Worm (Caenorhabditis elegans) whole organism, mixed stage, embryonic: Measurements from ENCODE around the gene pmp-3.

Experiments used
- M03D4.4 ChIP-seq: sonication (generic microtip); optimal IDR thresholded peaks from 2 replicates; lab custom pipeline; 2017; ENCODE audit warnings: mild to moderate bottlenecking, missing genetic modification characterization, missing compliant biosample characterization
- ceh-39 ChIP-seq: fragments of 150-350 bp; optimal IDR thresholded peaks from 2 replicates; lab custom pipeline; 2014; ENCODE audit warnings: missing biosample characterization, missing genetic modification characterization
- ceh-43 ChIP-seq: fragments of 200-800 bp; sonication (Bioruptor generic); optimal IDR thresholded peaks from 2 replicates; lab custom pipeline; 2018; ENCODE audit warnings: mild to moderate bottlenecking, missing genetic modification characterization, moderate library complexity, missing compliant biosample characterization
- ceh-83 ChIP-seq: fragments of 200-800 bp; sonication (Bioruptor generic); optimal IDR thresholded peaks from 2 replicates; lab custom pipeline; 2018; ENCODE audit warnings: mild to moderate bottlenecking, missing genetic modification characterization, missing compliant biosample characterization
- ces-1 ChIP-seq: fragments of 150-350 bp; optimal IDR thresholded peaks from 2 replicates; lab custom pipeline; 2014; ENCODE audit warnings: missing biosample characterization, missing genetic modification reagents, missing genetic modification characterization
- cnd-1 ChIP-seq: fragments of 200-800 bp; sonication (Bioruptor generic); optimal IDR thresholded peaks from 2 replicates; lab custom pipeline; 2018; ENCODE audit warnings: mild to moderate bottlenecking, missing genetic modification characterization, missing compliant biosample characterization
- drap-1 ChIP-seq: fragments of 200-800 bp; sonication (Bioruptor generic); optimal IDR thresholded peaks from 3 replicates; lab custom pipeline; 2018; ENCODE audit warnings: mild to moderate bottlenecking, missing genetic modification characterization, missing compliant biosample characterization
- elt-1 ChIP-seq: sonication (generic microtip); optimal IDR thresholded peaks from 2 replicates; lab custom pipeline; 2017; ENCODE audit warnings: missing genetic modification characterization, mild to moderate bottlenecking, missing compliant biosample characterization, antibody characterized with exemption, moderate library complexity, borderline replicate concordance; ENCODE audit not compliant: insufficient read depth
- elt-3 ChIP-seq: fragments of 150-350 bp; optimal IDR thresholded peaks from 2 replicates; lab custom pipeline; 2014; ENCODE audit warnings: missing biosample characterization, missing genetic modification characterization
- flh-1 ChIP-seq: fragments of 200-800 bp; sonication (Bioruptor generic); optimal IDR thresholded peaks from 2 replicates; lab custom pipeline; 2018; ENCODE audit warnings: mild to moderate bottlenecking, missing genetic modification characterization, moderate library complexity, missing compliant biosample characterization
- ham-2 ChIP-seq: fragments of 200-800 bp; sonication (Bioruptor generic); optimal IDR thresholded peaks from 2 replicates; lab custom pipeline; 2018; ENCODE audit warnings: mild to moderate bottlenecking, missing genetic modification characterization, missing compliant biosample characterization
- hlh-1 ChIP-seq: fragments of 150-350 bp; optimal IDR thresholded peaks from 2 replicates; lab custom pipeline; 2014; ENCODE audit warnings: missing biosample characterization, missing genetic modification reagents, missing genetic modification characterization
- lin-13 ChIP-seq: fragments of 150-350 bp; optimal IDR thresholded peaks from 2 replicates; lab custom pipeline; 2014; ENCODE audit warnings: missing biosample characterization, missing genetic modification characterization
- lsy-2 ChIP-seq: fragments of 150-350 bp; optimal IDR thresholded peaks from 2 replicates; lab custom pipeline; 2014; ENCODE audit warnings: missing biosample characterization, missing genetic modification characterization
- mab-5 ChIP-seq: fragments of 150-350 bp; optimal IDR thresholded peaks from 2 replicates; lab custom pipeline; 2014; ENCODE audit warnings: missing biosample characterization, missing genetic modification characterization
- mep-1 ChIP-seq: fragments of 150-350 bp; optimal IDR thresholded peaks from 2 replicates; lab custom pipeline; 2017; ENCODE audit warnings: missing biosample characterization, missing genetic modification reagents, missing genetic modification characterization, inconsistent platforms
- mls-2 ChIP-seq: sonication (generic microtip); optimal IDR thresholded peaks from 2 replicates; lab custom pipeline; 2016; ENCODE audit warnings: mild to moderate bottlenecking, missing genetic modification characterization, moderate library complexity, missing compliant biosample characterization
- nhr-12 ChIP-seq: fragments of 150-350 bp; optimal IDR thresholded peaks from 2 replicates; lab custom pipeline; 2014; ENCODE audit warnings: missing biosample characterization, missing genetic modification characterization
- nhr-2 ChIP-seq: fragments of 150-350 bp; optimal IDR thresholded peaks from 2 replicates; lab custom pipeline; 2014; ENCODE audit warnings: missing biosample characterization, missing genetic modification characterization
- nhr-237 ChIP-seq: fragments of 150-350 bp; optimal IDR thresholded peaks from 2 replicates; lab custom pipeline; 2014; ENCODE audit warnings: missing biosample characterization, missing genetic modification characterization
- nhr-28 ChIP-seq: fragments of 150-350 bp; optimal IDR thresholded peaks from 2 replicates; lab custom pipeline; 2014; ENCODE audit warnings: missing biosample characterization, missing genetic modification characterization
- nhr-76 ChIP-seq: sonication (generic microtip); optimal IDR thresholded peaks from 2 replicates; lab custom pipeline; 2017; ENCODE audit warnings: missing biosample characterization, missing genetic modification characterization
- sem-2 ChIP-seq: fragments of 200-800 bp; sonication (Bioruptor generic); optimal IDR thresholded peaks from 2 replicates; lab custom pipeline; 2018; ENCODE audit warnings: mild to moderate bottlenecking, missing genetic modification characterization, missing compliant biosample characterization
- snpc-4 ChIP-seq: fragments of 150-350 bp; optimal IDR thresholded peaks from 2 replicates; lab custom pipeline; 2014; ENCODE audit warnings: missing biosample characterization, missing genetic modification characterization
- sptf-1 ChIP-seq: sonication (generic microtip); optimal IDR thresholded peaks from 2 replicates; lab custom pipeline; 2017; ENCODE audit warnings: mild to moderate bottlenecking, missing genetic modification characterization, moderate library complexity, missing compliant biosample characterization
- tbx-8 ChIP-seq: fragments of 200-800 bp; sonication (Bioruptor generic); optimal IDR thresholded peaks from 2 replicates; lab custom pipeline; 2018; ENCODE audit warnings: mild to moderate bottlenecking, missing genetic modification characterization, moderate library complexity, missing compliant biosample characterization
- unc-120 ChIP-seq: sonication (generic microtip); optimal IDR thresholded peaks from 2 replicates; lab custom pipeline; 2017; ENCODE audit warnings: missing genetic modification characterization, missing compliant biosample characterization; ENCODE audit not compliant: poor library complexity, severe bottlenecking
- unc-39 ChIP-seq: fragments of 150-350 bp; optimal IDR thresholded peaks from 2 replicates; lab custom pipeline; 2014; ENCODE audit warnings: missing biosample characterization, missing genetic modification characterization
- unc-62 ChIP-seq: fragments of 150-350 bp; optimal IDR thresholded peaks from 2 replicates; lab custom pipeline; 2014; ENCODE audit warnings: missing biosample characterization, missing genetic modification reagents, missing genetic modification characterization
- zip-8 ChIP-seq: fragments of 150-350 bp; optimal IDR thresholded peaks from 2 replicates; lab custom pipeline; 2014; ENCODE audit warnings: missing biosample characterization, missing genetic modification characterization
- ztf-11 ChIP-seq: fragments of 150-350 bp; optimal IDR thresholded peaks from 2 replicates; lab custom pipeline; 2014; ENCODE audit warnings: missing biosample characterization, missing genetic modification characterization

The pmp-3 gene

DNA sequence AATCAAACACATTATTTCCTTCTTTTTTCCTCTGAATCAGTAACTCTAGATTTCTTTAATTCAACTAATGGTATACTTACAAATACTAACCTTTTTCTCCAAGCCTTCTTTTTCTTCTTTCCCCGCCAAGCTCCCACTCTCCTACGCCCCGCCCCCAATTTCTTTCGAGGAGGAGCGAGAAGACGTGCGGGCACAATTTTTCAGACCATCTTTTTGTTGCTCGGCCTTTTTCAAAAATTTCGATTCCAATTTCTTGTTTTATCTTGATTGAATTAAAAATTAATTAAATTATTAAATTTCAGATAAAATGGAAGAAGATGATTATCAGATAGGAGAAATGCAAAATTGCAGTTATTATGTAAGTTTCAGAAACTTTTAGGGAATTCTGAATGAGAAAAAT lies 33.5 kb downstream of the pmp-3 start, which contains the start of gene C47E8.3:
Gene C47E8.3, plus strand, starts transcription at position 301 of the 400 bp plus-strand sequence.
- TF ChIP-seq lin-13 (tag; lab: Kevin White, UChicago), result no peak
- TF ChIP-seq elt-3 (tag; lab: Kevin White, UChicago), result no peak
- TF ChIP-seq unc-39 (tag; lab: Kevin White, UChicago), result no peak
- TF ChIP-seq sem-2 (GFP tag; lab: Kevin White, UChicago), result no peak
- TF ChIP-seq unc-120 (tag; lab: Kevin White, UChicago), result no peak
- no peak for TF ChIP-seq ces-1 (GFP tag; lab: Kevin White, UChicago)
- TF ChIP-seq M03D4.4 (tag; lab: Kevin White, UChicago), result no peak
- no peak for TF ChIP-seq zip-8
- no peak for TF ChIP-seq hlh-1 (tag; lab: Kevin White, UChicago)

- TF ChIP-seq mab-5 (no peak), nhr-12 (tag; lab: Kevin White, UChicago) (no peak), snpc-4 (no peak), flh-1 (GFP tag; lab: Kevin White, UChicago) (no peak), elt-3 (tag; lab: Kevin White, UChicago) (no peak), M03D4.4 (tag; lab: Kevin White, UChicago) (no peak), lsy-2 (no peak), mep-1 (tag; lab: Kevin White, UChicago) (no peak), nhr-76 (tag; lab: Kevin White, UChicago) (no peak), ceh-43 (GFP tag; lab: Kevin White, UChicago) (no peak), unc-39 (tag; lab: Kevin White, UChicago) (no peak), nhr-2 (tag; lab: Kevin White, UChicago) (no peak), nhr-237 (tag; lab: Kevin White, UChicago) (no peak), ztf-11 (tag; lab: Kevin White, UChicago) (no peak), elt-1 (tag; lab: Kevin White, UChicago) (no peak), lin-13 (tag; lab: Kevin White, UChicago) (no peak), zip-8 (no peak), unc-62 (GFP tag; lab: Kevin White, UChicago) (no peak), ham-2 (GFP tag; lab: Kevin White, UChicago) (no peak), cnd-1 (tag; lab: Kevin White, UChicago) (no peak)
These were observed 36.3 kb downstream of the pmp-3 start for ce11 chrV:14682870-14683269.

- TF ChIP-seq unc-120 (tag; lab: Kevin White, UChicago) (no peak), cnd-1 (tag; lab: Kevin White, UChicago) (no peak), ceh-43 (GFP tag; lab: Kevin White, UChicago) (no peak), mep-1 (tag; lab: Kevin White, UChicago) (no peak), sem-2 (GFP tag; lab: Kevin White, UChicago) (no peak), nhr-76 (tag; lab: Kevin White, UChicago) (no peak)
These were observed 36.8 kb downstream of the pmp-3 start for ce11 chrV:14683291-14683690.

DNA sequence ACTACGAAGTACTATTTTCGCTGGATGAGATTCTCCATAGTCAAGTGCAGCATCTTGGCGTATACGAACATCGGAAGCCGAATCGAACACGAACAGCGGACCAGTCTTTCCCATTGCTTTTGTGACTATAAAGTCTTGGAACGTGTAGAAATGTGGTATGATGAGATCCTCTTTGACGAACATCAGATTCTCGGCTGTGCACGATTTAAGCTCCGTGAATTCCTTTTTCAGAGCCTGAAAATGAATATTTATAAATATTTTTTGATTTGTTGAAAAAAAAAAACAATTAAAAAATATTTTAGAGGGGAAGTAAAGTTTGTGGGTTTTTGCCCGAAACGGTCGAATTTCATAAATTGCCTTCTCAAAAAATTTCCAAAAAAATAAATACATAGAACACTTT lies 37.4 kb downstream of the pmp-3 start:
- TF ChIP-seq M03D4.4 (tag; lab: Kevin White, UChicago), result no peak
- no peak for TF ChIP-seq unc-62 (GFP tag; lab: Kevin White, UChicago)
- TF ChIP-seq tbx-8 (GFP tag; lab: Kevin White, UChicago), result no peak
- TF ChIP-seq sem-2 (GFP tag; lab: Kevin White, UChicago), result no peak
- TF ChIP-seq ceh-83 (GFP tag; lab: Kevin White, UChicago), result no peak

- TF ChIP-seq drap-1 (GFP tag; lab: Kevin White, UChicago) (no peak), ham-2 (GFP tag; lab: Kevin White, UChicago) (no peak), nhr-28 (tag; lab: Kevin White, UChicago) (no peak), sptf-1 (tag; lab: Kevin White, UChicago) (no peak), nhr-76 (tag; lab: Kevin White, UChicago) (no peak), hlh-1 (tag; lab: Kevin White, UChicago) (no peak), cnd-1 (tag; lab: Kevin White, UChicago) (no peak), mls-2 (no peak), unc-62 (GFP tag; lab: Kevin White, UChicago) (no peak), ceh-39 (tag; lab: Kevin White, UChicago) (no peak), elt-3 (tag; lab: Kevin White, UChicago) (no peak), sem-2 (GFP tag; lab: Kevin White, UChicago) (no peak), ceh-83 (GFP tag; lab: Kevin White, UChicago) (no peak)
- TF ChIP-seq, all 35 proteins: peak for 0
These were observed 38.1 kb downstream of the pmp-3 start, which contains the start of gene hsp-90 for ce11 chrV:14684359-14685312. Gene hsp-90 (plus strand): TSS chrV:14684918.
